Fruit fly (Drosophila melanogaster) whole organism, pupa: Measurements from ENCODE around the gene CtBP.

ENCODE experiments used
- CG15710 ChIP-seq: fragments of 200-800 bp; sonication (Bioruptor generic); optimal IDR thresholded peaks from 2 replicates; lab custom pipeline; 2018; ENCODE audit warnings: missing biosample characterization, mild to moderate bottlenecking, missing genetic modification characterization, moderate library complexity
- CG17806 ChIP-seq: fragments of 200-800 bp; sonication (Bioruptor generic); optimal IDR thresholded peaks from 2 replicates; lab custom pipeline; 2018; ENCODE audit warnings: missing biosample characterization, mild to moderate bottlenecking, missing genetic modification characterization, moderate library complexity
- CG8159 ChIP-seq: fragments of 200-800 bp; sonication (Bioruptor generic); optimal IDR thresholded peaks from 3 replicates; lab custom pipeline; 2018; ENCODE audit warnings: missing biosample characterization, mild to moderate bottlenecking, missing genetic modification characterization, moderate library complexity
- CG9948 ChIP-seq: fragments of 200-800 bp; sonication (Bioruptor generic); optimal IDR thresholded peaks from 2 replicates; lab custom pipeline; 2018; ENCODE audit warnings: missing biosample characterization, mild to moderate bottlenecking, missing genetic modification characterization, moderate library complexity
- Pif1A ChIP-seq: fragments of 200-800 bp; sonication (Bioruptor generic); optimal IDR thresholded peaks from 3 replicates; lab custom pipeline; 2016; ENCODE audit warnings: missing biosample characterization, missing genetic modification characterization

dm6 chr3R:13012351-13012750 is 902 bp downstream of the CtBP start:
- TF ChIP-seq Pif1A (GFP tag; lab: Kevin White, UChicago) = peak; percentile 75
- peak; percentile 65 for TF ChIP-seq CG15710 (tag; lab: Kevin White, UChicago)
- peak; percentile 68 for TF ChIP-seq CG8159 (tag; lab: Kevin White, UChicago)
- TF ChIP-seq CG9948 = peak; percentile 47
- peak; percentile 56 for TF ChIP-seq CG17806 (tag; lab: Kevin White, UChicago)
